Worm (Caenorhabditis elegans): Measurements from ENCODE around the gene ppfr-4.

The ppfr-4 gene

ce11 chrIII:2576360-2577259 is 43.1 kb upstream of the ppfr-4 start (continued):
- TF ChIP-seq php-3 (GFP tag; IDR thresholded peaks at IDR 0.05) (no peak), Y105C5A.15 (GFP tag; IDR thresholded peaks at IDR 0.05) (no peak), pqm-1 (tag; optimal IDR thresholded peaks at IDR 0.05) (peak; percentile 37), dve-1 (tag; optimal IDR thresholded peaks at IDR 0.05; ENCODE audit: insufficient read depth) (peak; percentile 62), lin-13 (GFP tag; optimal IDR thresholded peaks at IDR 0.05) (peak; percentile 62), ceh-28 (tag; optimal IDR thresholded peaks at IDR 0.05) (peak; percentile 67), set-16 (GFP tag; IDR thresholded peaks at IDR 0.05) (no peak), nhr-48 (tag; optimal IDR thresholded peaks at IDR 0.05) (peak; percentile 11), ces-1 (GFP tag; optimal IDR thresholded peaks at IDR 0.05) (peak; percentile 8), hmg-1.1 (GFP tag; IDR thresholded peaks at IDR 0.05) (peak; percentile 74), nhr-10 (tag; optimal IDR thresholded peaks at IDR 0.05) (no peak), lin-15B (tag; optimal IDR thresholded peaks at IDR 0.05) (no peak), dmd-6 (GFP tag; IDR thresholded peaks at IDR 0.05) (peak; percentile 51), fos-1 (tag; optimal IDR thresholded peaks at IDR 0.05) (no peak), rbr-2 (tag; optimal IDR thresholded peaks at IDR 0.05) (peak; percentile 75), lin-1 (GFP tag; IDR thresholded peaks at IDR 0.05) (no peak), ztf-7 (tag; optimal IDR thresholded peaks at IDR 0.05) (no peak), lin-38 (GFP tag; IDR thresholded peaks at IDR 0.05) (peak; percentile 50), nhr-6 (tag; optimal IDR thresholded peaks at IDR 0.05) (peak; percentile 16)

ce11 chrIII:2577982-2578381 is 41.8 kb upstream of the ppfr-4 start:
- TF ChIP-seq aha-1 (tag): peak; percentile 52
- TF ChIP-seq spr-1 (tag; optimal IDR thresholded peaks at IDR 0.05): no peak

ce11 chrIII:2578563-2578962 is 41.2 kb upstream of the ppfr-4 start:
- TF ChIP-seq dve-1 (tag; optimal IDR thresholded peaks at IDR 0.05; ENCODE audit: insufficient read depth) (peak; percentile 85), snpc-1.2 (GFP tag; IDR thresholded peaks at IDR 0.05) (no peak), hlh-11 (tag; optimal IDR thresholded peaks at IDR 0.05) (peak; percentile 66), lsy-2 (tag; optimal IDR thresholded peaks at IDR 0.05) (peak in 1 of 2 experiments; percentile 82), ceh-44 (GFP tag; IDR thresholded peaks at IDR 0.05) (no peak), ceh-28 (tag; optimal IDR thresholded peaks at IDR 0.05) (no peak), daf-16 (GFP tag; optimal IDR thresholded peaks at IDR 0.05) (peak in 1 of 2 experiments; percentile 25), daf-16 (tag; optimal IDR thresholded peaks at IDR 0.05) (peak; percentile 93), attf-4 (tag; optimal IDR thresholded peaks at IDR 0.05) (no peak), nhr-28 (tag; optimal IDR thresholded peaks at IDR 0.05) (peak; percentile 53), Y5F2A.4 (GFP tag; optimal IDR thresholded peaks at IDR 0.05) (no peak), ztf-7 (tag; optimal IDR thresholded peaks at IDR 0.05) (peak; percentile 42), nhr-77 (tag; optimal IDR thresholded peaks at IDR 0.05) (no peak), jun-1 (tag; optimal IDR thresholded peaks at IDR 0.05) (no peak), sdz-12 (GFP tag; optimal IDR thresholded peaks at IDR 0.05) (no peak), saeg-2 (GFP tag; IDR thresholded peaks at IDR 0.05) (no peak), mes-2 (tag; optimal IDR thresholded peaks at IDR 0.05; ENCODE audit: poor library complexity, severe bottlenecking) (peak; percentile 45), dpl-1 (GFP tag; optimal IDR thresholded peaks at IDR 0.05) (no peak), hif-1 (tag; optimal IDR thresholded peaks at IDR 0.05) (no peak), unc-39 (tag; optimal IDR thresholded peaks at IDR 0.05) (no peak), hlh-30 (tag; optimal IDR thresholded peaks at IDR 0.05; ENCODE audit: insufficient read depth) (peak; percentile 90), unc-130 (GFP tag; optimal IDR thresholded peaks at IDR 0.05) (no peak), nhr-237 (tag; optimal IDR thresholded peaks at IDR 0.05) (no peak), D1046.2 (GFP tag; IDR thresholded peaks at IDR 0.05) (no peak), lin-39 (tag; optimal IDR thresholded peaks at IDR 0.05) (no peak), arid-1 (GFP tag; conservative IDR thresholded peaks at IDR 0.05) (no peak), Y48G9A.11 (GFP tag; IDR thresholded peaks at IDR 0.05) (no peak), pha-4 (GFP tag; IDR thresholded peaks at IDR 0.05) (no peak), pha-4 (tag; optimal IDR thresholded peaks at IDR 0.05) (peak; percentile 30), egl-43 (GFP tag; IDR thresholded peaks at IDR 0.05) (no peak), fos-1 (tag; optimal IDR thresholded peaks at IDR 0.05) (no peak)

Measured in whole organism, L4 larva.